Worm (Caenorhabditis elegans): Measurements from ENCODE around the gene T04H1.5.

DNA sequence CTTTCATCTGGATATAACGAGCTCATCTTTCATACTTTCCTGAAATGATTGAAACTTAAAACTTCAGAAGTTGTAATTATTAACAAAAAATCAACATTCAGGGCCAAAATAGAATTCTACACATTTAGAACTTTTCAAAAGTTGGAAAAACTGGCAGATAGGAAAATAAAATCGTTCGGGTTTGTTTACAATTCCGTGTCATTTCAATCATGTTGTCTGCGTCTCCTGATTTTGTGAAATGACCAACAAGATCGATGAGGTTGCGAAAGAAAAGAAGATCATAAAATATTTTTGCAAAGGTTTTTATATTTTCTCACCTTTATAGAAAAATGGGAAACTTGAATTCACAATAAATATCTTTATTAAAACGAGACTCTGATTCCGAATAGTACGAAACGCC is 37.4 kb downstream of the T04H1.5 start, which contains the start of gene rskd-1:
- TF ChIP-seq W03F9.2 (tag; optimal IDR thresholded peaks at IDR 0.05) (no peak), dao-5 (tag; optimal IDR thresholded peaks at IDR 0.05) (no peak), him-1 (tag; optimal IDR thresholded peaks at IDR 0.05) (no peak)

Data from whole organism, L4/young adult.